Fruit fly (Drosophila melanogaster) whole organism, embryonic: ENCODE results near the gene Or69a.
A peak's percentile ranks its signal among the peaks of the same experiment; 100 is the strongest.

ENCODE experiments used
- Blimp-1 ChIP-seq: fragments of 200-800 bp; sonication (Bioruptor generic); optimal IDR thresholded peaks from 3 replicates; lab custom pipeline; 2018; ENCODE audit warnings: missing biosample characterization, missing genetic modification characterization, mild to moderate bottlenecking, moderate library complexity, missing genetic modification reagents
- BtbVII ChIP-seq: fragments of 200-800 bp; sonication (Bioruptor generic); optimal IDR thresholded peaks from 3 replicates; lab custom pipeline; 2017; ENCODE audit warnings: missing biosample characterization, mild to moderate bottlenecking, missing genetic modification characterization
- CG10267 ChIP-seq: fragments of 200-800 bp; sonication (Bioruptor generic); optimal IDR thresholded peaks from 2 replicates; lab custom pipeline; 2018; ENCODE audit warnings: missing biosample characterization, mild to moderate bottlenecking, missing genetic modification characterization, moderate library complexity
- CG11085 ChIP-seq: fragments of 200-800 bp; sonication (Bioruptor generic); IDR thresholded peaks from 2 replicates; pipeline ENCODE4 v1.3.6; 2022; ENCODE audit warnings: missing biosample characterization, missing genetic modification characterization
- CG11247 ChIP-seq: fragments of 200-800 bp; sonication (Bioruptor generic); IDR thresholded peaks from 2 replicates; pipeline ENCODE4 v1.3.6; 2022; ENCODE audit warnings: missing biosample characterization, missing genetic modification characterization
- CG11456 ChIP-seq: fragments of 200-800 bp; sonication (Bioruptor generic); IDR thresholded peaks from 3 replicates; pipeline ENCODE4 v1.3.6; 2022; ENCODE audit warnings: missing biosample characterization, missing genetic modification characterization
- CG11504 ChIP-seq: fragments of 200-800 bp; sonication (Bioruptor generic); optimal IDR thresholded peaks from 3 replicates; lab custom pipeline; 2019; ENCODE audit warnings: missing biosample characterization, mild to moderate bottlenecking, missing genetic modification characterization, moderate library complexity
- CG12391 ChIP-seq: fragments of 200-800 bp; sonication (Bioruptor generic); optimal IDR thresholded peaks from 3 replicates; lab custom pipeline; 2018; ENCODE audit warnings: missing biosample characterization, mild to moderate bottlenecking, missing genetic modification characterization, moderate library complexity
- CG15479 ChIP-seq: fragments of 200-800 bp; sonication (Bioruptor generic); optimal IDR thresholded peaks from 3 replicates; lab custom pipeline; 2019; ENCODE audit warnings: missing biosample characterization, mild to moderate bottlenecking, missing genetic modification characterization, moderate library complexity
- CG1647 ChIP-seq: fragments of 200-800 bp; sonication (Bioruptor generic); optimal IDR thresholded peaks from 3 replicates; lab custom pipeline; 2016; ENCODE audit warnings: missing biosample characterization, missing genetic modification characterization
- CG16863 ChIP-seq: fragments of 200-800 bp; sonication (Bioruptor generic); optimal IDR thresholded peaks from 3 replicates; lab custom pipeline; 2016; ENCODE audit warnings: missing biosample characterization, missing genetic modification characterization
- CG2202 ChIP-seq: fragments of 200-800 bp; sonication (Bioruptor generic); optimal IDR thresholded peaks from 2 replicates; lab custom pipeline; 2018; ENCODE audit warnings: missing biosample characterization, mild to moderate bottlenecking, missing genetic modification characterization
- CG32772 ChIP-seq: fragments of 200-800 bp; sonication (Bioruptor generic); IDR thresholded peaks from 2 replicates; pipeline ENCODE4 v1.3.6; 2022; ENCODE audit warnings: missing biosample characterization, missing genetic modification characterization
- CG33557 ChIP-seq: fragments of 200-800 bp; sonication (Bioruptor generic); optimal IDR thresholded peaks from 2 replicates; lab custom pipeline; 2019; ENCODE audit warnings: missing biosample characterization, mild to moderate bottlenecking, missing genetic modification characterization, moderate library complexity
- CG3726 ChIP-seq: fragments of 200-800 bp; sonication (Bioruptor generic); IDR thresholded peaks from 3 replicates; pipeline ENCODE4, ENCODE4 v1.3.6; 2022; ENCODE audit warnings: missing biosample characterization, missing genetic modification characterization
- CG3847 ChIP-seq: fragments of 200-800 bp; sonication (Bioruptor generic); IDR thresholded peaks from 2 replicates; pipeline ENCODE4 v1.3.6; 2022; ENCODE audit warnings: missing biosample characterization, missing genetic modification characterization
- CG4360 ChIP-seq: fragments of 200-800 bp; sonication (Bioruptor generic); IDR thresholded peaks from 2 replicates; pipeline ENCODE4 v1.3.6; 2022; ENCODE audit warnings: missing biosample characterization, missing genetic modification characterization
- CG4707 ChIP-seq: fragments of 200-800 bp; sonication (Bioruptor generic); optimal IDR thresholded peaks from 2 replicates; lab custom pipeline; 2018; ENCODE audit warnings: missing biosample characterization, mild to moderate bottlenecking, missing genetic modification characterization, moderate library complexity
- CG8765 ChIP-seq: fragments of 200-800 bp; sonication (Bioruptor generic); IDR thresholded peaks from 2 replicates; pipeline ENCODE4 v1.3.6; 2022; ENCODE audit warnings: missing biosample characterization, missing genetic modification characterization
- D ChIP-seq, 2 experiments: fragments of 200-800 bp in 1 of 2; fragments of >200 bp in 1 of 2; sonication (Bioruptor generic) in 1 of 2; optimal IDR thresholded peaks; 2 replicates in 1 of 2; 3 replicates in 1 of 2; lab custom pipeline; 2017; ENCODE audit warnings: mild to moderate bottlenecking in 1 of 2, missing biosample characterization in 1 of 2, missing genetic modification characterization in 1 of 2, missing genetic modification reagents in 1 of 2
- Dad ChIP-seq: fragments of 200-800 bp; sonication (Bioruptor generic); optimal IDR thresholded peaks from 3 replicates; lab custom pipeline; 2016; ENCODE audit warnings: missing biosample characterization, missing genetic modification characterization
- Dip3 ChIP-seq: fragments of 200-800 bp; sonication (Bioruptor generic); optimal IDR thresholded peaks from 3 replicates; lab custom pipeline; 2016; ENCODE audit warnings: missing biosample characterization, missing genetic modification characterization
- Drgx ChIP-seq: fragments of 200-800 bp; sonication (Bioruptor generic); IDR thresholded peaks from 2 replicates; pipeline ENCODE4 v1.3.6; 2022; ENCODE audit warnings: missing biosample characterization, missing genetic modification characterization
- Ets65A ChIP-seq: fragments of 200-800 bp; sonication (Bioruptor generic); peaks from one replicate; lab custom pipeline; 2016; ENCODE audit warnings: missing biosample characterization, missing genetic modification characterization
- Gsc ChIP-seq: fragments of 200-800 bp; sonication (Bioruptor generic); IDR thresholded peaks from 2 replicates; pipeline ENCODE4 v1.3.6; 2022; ENCODE audit warnings: missing biosample characterization, missing genetic modification characterization
- HLH3B ChIP-seq: fragments of 200-800 bp; sonication (Bioruptor generic); IDR thresholded peaks from 2 replicates; pipeline ENCODE4 v1.3.6; 2022; ENCODE audit warnings: missing biosample characterization, missing genetic modification characterization
- HLH4C ChIP-seq: fragments of 200-800 bp; sonication (Bioruptor generic); IDR thresholded peaks from 3 replicates; pipeline ENCODE4 v1.3.6; 2022; ENCODE audit warnings: missing biosample characterization, missing genetic modification characterization; ENCODE audit not compliant: partially characterized antibody
- Hsf ChIP-seq: fragments of 200-800 bp; sonication (Bioruptor generic); optimal IDR thresholded peaks from 3 replicates; lab custom pipeline; 2016; ENCODE audit warnings: missing biosample characterization, missing genetic modification characterization
- Lpt ChIP-seq: fragments of >200 bp; optimal IDR thresholded peaks from 2 replicates; lab custom pipeline; 2018; ENCODE audit warnings: missing biosample characterization, missing genetic modification characterization
- Nf-YA ChIP-seq: fragments of 200-800 bp; sonication (Bioruptor generic); IDR thresholded peaks from 2 replicates; pipeline ENCODE4 v1.3.6; 2022; ENCODE audit warnings: missing biosample characterization, missing genetic modification characterization
- Oli ChIP-seq: fragments of 200-800 bp; sonication (Bioruptor generic); optimal IDR thresholded peaks from 2 replicates; lab custom pipeline; 2018; ENCODE audit warnings: missing biosample characterization, mild to moderate bottlenecking, missing genetic modification characterization, moderate library complexity
- Scr ChIP-seq: fragments of 200-800 bp; sonication (Bioruptor generic); IDR thresholded peaks from 2 replicates; pipeline ENCODE4 v1.3.6; 2022; ENCODE audit warnings: missing biosample characterization, missing genetic modification characterization; ENCODE audit not compliant: partially characterized antibody
- Side ChIP-seq: fragments of 200-800 bp; sonication (Bioruptor generic); optimal IDR thresholded peaks from 2 replicates; lab custom pipeline; 2016; ENCODE audit warnings: missing biosample characterization, missing genetic modification characterization
- Sry-δ ChIP-seq: fragments of 200-800 bp; sonication (Bioruptor generic); optimal IDR thresholded peaks from 2 replicates; lab custom pipeline; 2016; ENCODE audit warnings: missing biosample characterization, missing genetic modification characterization
- TFAM ChIP-seq: fragments of 200-800 bp; sonication (Bioruptor generic); optimal IDR thresholded peaks from 2 replicates; lab custom pipeline; 2017; ENCODE audit warnings: missing biosample characterization, missing genetic modification characterization, inconsistent platforms
- ap ChIP-seq: fragments of 200-800 bp; sonication (Bioruptor generic); IDR thresholded peaks from 2 replicates; pipeline ENCODE4 v1.3.6; 2022; ENCODE audit warnings: missing biosample characterization, missing genetic modification characterization
- br ChIP-seq: fragments of >200 bp; optimal IDR thresholded peaks from 2 replicates; lab custom pipeline; 2017
- chif ChIP-seq, 2 experiments: fragments of 200-800 bp; sonication (Bioruptor generic); optimal IDR thresholded peaks; 3 replicates each; lab custom pipeline; 2016; ENCODE audit warnings: missing biosample characterization in 2 of 2, missing genetic modification characterization in 2 of 2
- da ChIP-seq: fragments of 200-800 bp; sonication (Bioruptor generic); optimal IDR thresholded peaks from 2 replicates; lab custom pipeline; 2016; ENCODE audit warnings: missing biosample characterization, missing genetic modification characterization
- dimm ChIP-seq: fragments of 200-800 bp; sonication (Bioruptor generic); IDR thresholded peaks from 2 replicates; pipeline ENCODE4 v1.3.6; 2022; ENCODE audit warnings: missing biosample characterization, missing genetic modification characterization
- ems ChIP-seq: fragments of 200-800 bp; sonication (Bioruptor generic); optimal IDR thresholded peaks from 3 replicates; lab custom pipeline; 2016; ENCODE audit warnings: missing biosample characterization, missing genetic modification characterization
- esg ChIP-seq: fragments of 200-800 bp; sonication (Bioruptor generic); conservative IDR thresholded peaks from 2 replicates; pipeline ENCODE4 v1.3.6; 2022; ENCODE audit warnings: missing biosample characterization, missing genetic modification characterization
- eve ChIP-seq, 2 experiments: fragments of >200 bp; optimal IDR thresholded peaks; 2 replicates each; lab custom pipeline; 2017; ENCODE audit warnings: missing biosample characterization in 2 of 2, missing genetic modification characterization in 2 of 2
- gro ChIP-seq: fragments of 200-800 bp; sonication (Bioruptor generic); optimal IDR thresholded peaks from 2 replicates; lab custom pipeline; 2016; ENCODE audit warnings: missing biosample characterization, missing genetic modification characterization
- kni ChIP-seq: fragments of 200-800 bp; sonication (Bioruptor generic); optimal IDR thresholded peaks from 3 replicates; lab custom pipeline; 2017; ENCODE audit warnings: mild to moderate bottlenecking, missing biosample characterization, missing genetic modification reagents, missing genetic modification characterization
- mld ChIP-seq: fragments of 200-800 bp; sonication (Bioruptor generic); IDR thresholded peaks from 3 replicates; pipeline ENCODE4 v1.3.6; 2022; ENCODE audit warnings: missing biosample characterization, missing genetic modification characterization; ENCODE audit not compliant: partially characterized antibody
- scrt ChIP-seq: fragments of 200-800 bp; sonication (Bioruptor generic); optimal IDR thresholded peaks from 2 replicates; lab custom pipeline; 2018; ENCODE audit warnings: missing biosample characterization, mild to moderate bottlenecking, missing genetic modification characterization, moderate library complexity
- sd ChIP-seq: fragments of 200-800 bp; sonication (Bioruptor generic); optimal IDR thresholded peaks from 3 replicates; lab custom pipeline; 2018; ENCODE audit warnings: missing biosample characterization, mild to moderate bottlenecking, missing genetic modification characterization, moderate library complexity
- ssp ChIP-seq: fragments of 200-800 bp; sonication (Bioruptor generic); IDR thresholded peaks from 2 replicates; pipeline ENCODE4 v1.3.6; 2022; ENCODE audit warnings: missing biosample characterization, missing genetic modification characterization
- sug ChIP-seq: fragments of 200-800 bp; optimal IDR thresholded peaks from 2 replicates; lab custom pipeline; 2019; ENCODE audit warnings: missing biosample characterization, mild to moderate bottlenecking, missing genetic modification characterization, moderate library complexity
- tgo ChIP-seq: fragments of 200-800 bp; sonication (Bioruptor generic); IDR thresholded peaks from 3 replicates; pipeline ENCODE4 v1.3.6; 2022; ENCODE audit warnings: missing biosample characterization, missing genetic modification characterization
- zf30C ChIP-seq: fragments of 200-800 bp; sonication (Bioruptor generic); optimal IDR thresholded peaks from 3 replicates; lab custom pipeline; 2018; ENCODE audit warnings: missing biosample characterization, mild to moderate bottlenecking, missing genetic modification characterization

Or69a gene

DNA sequence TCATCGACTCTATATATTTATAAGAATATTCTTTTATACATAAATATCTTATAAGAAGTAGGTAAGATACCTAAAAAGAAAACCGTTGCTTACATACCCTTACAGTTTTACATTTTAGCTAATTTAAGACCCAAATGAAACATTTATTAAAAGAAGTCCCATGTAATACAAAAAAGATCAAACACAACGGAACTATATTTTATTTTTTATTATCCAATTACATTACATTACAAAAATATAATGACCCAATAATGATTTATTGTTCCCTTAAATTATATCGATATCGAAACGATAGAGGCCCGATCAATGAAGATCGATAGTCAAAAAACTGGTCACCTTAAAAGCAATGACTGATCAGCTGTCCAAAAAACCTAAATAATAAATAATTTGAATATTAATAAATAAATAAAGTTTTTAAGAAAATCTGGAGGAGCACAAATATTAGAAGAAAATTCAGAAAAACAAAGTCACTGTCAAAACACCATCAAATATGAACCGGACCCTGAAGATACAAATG is 40.5 kb upstream of the Or69a start (continued):
- no peak for TF ChIP-seq CG32772 (GFP tag; lab: Robert Waterston, UW)
- no peak for TF ChIP-seq dimm
- TF ChIP-seq sd (tag; lab: Kevin White, UChicago): no peak
- no peak for TF ChIP-seq Ets65A (GFP tag; lab: Kevin White, UChicago)
- no peak for TF ChIP-seq Nf-YA (GFP tag; lab: Robert Waterston, UW)
- no peak for TF ChIP-seq CG11247 (GFP tag; lab: Robert Waterston, UW)
- TF ChIP-seq CG2202: no peak
- no peak for TF ChIP-seq CG3726 (GFP tag; lab: Robert Waterston, UW)
- no peak for TF ChIP-seq CG11504
- TF ChIP-seq CG33557 (GFP tag; lab: Kevin White, UChicago): no peak
- peak; percentile 5 for TF ChIP-seq sug
- TF ChIP-seq Hsf: no peak
- no peak for TF ChIP-seq ap (GFP tag; lab: Robert Waterston, UW)
- TF ChIP-seq esg (GFP tag; lab: Robert Waterston, UW): no peak
- no peak for TF ChIP-seq CG4360 (GFP tag; lab: Robert Waterston, UW)
- TF ChIP-seq HLH4C (GFP tag; lab: Robert Waterston, UW): peak; percentile 78
- TF ChIP-seq D (optimal IDR thresholded peaks at IDR 0.05; lab: Kevin White, UChicago): no peak
- no peak for TF ChIP-seq D (GFP tag; optimal IDR thresholded peaks at IDR 0.05; lab: Kevin White, UChicago)
- no peak for TF ChIP-seq zf30C (GFP tag; lab: Kevin White, UChicago)
- TF ChIP-seq Lpt (GFP tag; lab: Kevin White, UChicago): no peak
- TF ChIP-seq Sry-δ (GFP tag; lab: Kevin White, UChicago): peak; percentile 13
- no peak for TF ChIP-seq TFAM
- TF ChIP-seq CG1647 (GFP tag; lab: Kevin White, UChicago): no peak
- TF ChIP-seq kni (GFP tag; lab: Kevin White, UChicago): no peak
- no peak for TF ChIP-seq CG3847 (GFP tag; lab: Robert Waterston, UW)
- no peak for TF ChIP-seq Dad
- peak; percentile 35 for TF ChIP-seq CG10267
- TF ChIP-seq CG8765 (GFP tag; lab: Robert Waterston, UW): no peak
- no peak for TF ChIP-seq mld (GFP tag; lab: Robert Waterston, UW)
- no peak for TF ChIP-seq Oli (tag; lab: Kevin White, UChicago)
- no peak for TF ChIP-seq Gsc (GFP tag; lab: Robert Waterston, UW)
- TF ChIP-seq ems: no peak
- no peak for TF ChIP-seq ssp (GFP tag; lab: Robert Waterston, UW)
- no peak for TF ChIP-seq CG15479 (GFP tag; lab: Kevin White, UChicago)
- TF ChIP-seq chif (GFP tag; optimal IDR thresholded peaks at IDR 0.05; lab: Kevin White, UChicago): no peak
- TF ChIP-seq Drgx (GFP tag; lab: Robert Waterston, UW): no peak
- TF ChIP-seq br (lab: Kevin White, UChicago): no peak
- TF ChIP-seq BtbVII (GFP tag; lab: Kevin White, UChicago): no peak
- TF ChIP-seq CG4707: no peak
- TF ChIP-seq Blimp-1 (GFP tag; lab: Kevin White, UChicago): no peak
- TF ChIP-seq scrt (GFP tag; lab: Kevin White, UChicago): no peak
- TF ChIP-seq CG11085 (GFP tag; lab: Robert Waterston, UW): no peak
- TF ChIP-seq CG11456 (GFP tag; lab: Robert Waterston, UW): no peak
- TF ChIP-seq HLH3B: no peak
- no peak for TF ChIP-seq tgo (GFP tag; lab: Robert Waterston, UW)
- no peak for TF ChIP-seq gro (GFP tag; lab: Kevin White, UChicago)
- peak; percentile 77 for TF ChIP-seq Scr (GFP tag; lab: Robert Waterston, UW)
- TF ChIP-seq Dip3 (GFP tag; lab: Kevin White, UChicago): no peak
- no peak for TF ChIP-seq da (GFP tag; lab: Kevin White, UChicago)
- TF ChIP-seq CG16863 (GFP tag; lab: Kevin White, UChicago): no peak
- TF ChIP-seq eve (GFP tag; optimal IDR thresholded peaks at IDR 0.05; lab: Kevin White, UChicago): no peak
- TF ChIP-seq Side: no peak
- peak; percentile 10 for TF ChIP-seq CG12391
